Worm (Caenorhabditis elegans): ENCODE measurements around the gene srj-50.

- TF ChIP-seq ama-1 (optimal IDR thresholded peaks at IDR 0.05) (no peak), nhr-12 (tag; optimal IDR thresholded peaks at IDR 0.05) (no peak), ZK546.5 (tag; optimal IDR thresholded peaks at IDR 0.05) (no peak), nhr-237 (tag; optimal IDR thresholded peaks at IDR 0.05) (no peak), lin-39 (tag; optimal IDR thresholded peaks at IDR 0.05) (no peak), nhr-10 (tag; optimal IDR thresholded peaks at IDR 0.05) (no peak), lin-13 (GFP tag; optimal IDR thresholded peaks at IDR 0.05) (no peak), fos-1 (tag; optimal IDR thresholded peaks at IDR 0.05) (no peak), lin-11 (tag; optimal IDR thresholded peaks at IDR 0.05) (no peak), snpc-4 (tag; optimal IDR thresholded peaks at IDR 0.05) (no peak)
Measured at ce11 chrV:2825978-2826377, 6.8 kb upstream of the srj-50 start.

All from whole organism, L2 larva.